Fruit fly (Drosophila melanogaster) whole organism, embryonic: Measurements from ENCODE around the gene NT1.

ENCODE experiments used
- B-H1 ChIP-seq: fragments of 200-800 bp; sonication (Bioruptor generic); IDR thresholded peaks from 3 replicates; pipeline ENCODE4 v1.3.6; 2022; ENCODE audit warnings: missing biosample characterization, missing genetic modification characterization
- Bteb2 ChIP-seq: fragments of 200-800 bp; sonication (Bioruptor generic); optimal IDR thresholded peaks from 2 replicates; lab custom pipeline; 2016; ENCODE audit warnings: missing biosample characterization, missing genetic modification characterization
- CG10267 ChIP-seq: fragments of 200-800 bp; sonication (Bioruptor generic); optimal IDR thresholded peaks from 2 replicates; lab custom pipeline; 2018; ENCODE audit warnings: missing biosample characterization, mild to moderate bottlenecking, missing genetic modification characterization, moderate library complexity
- CG11247 ChIP-seq: fragments of 200-800 bp; sonication (Bioruptor generic); IDR thresholded peaks from 2 replicates; pipeline ENCODE4 v1.3.6; 2022; ENCODE audit warnings: missing biosample characterization, missing genetic modification characterization
- CG11696 ChIP-seq: fragments of 200-800 bp; sonication (Bioruptor generic); IDR thresholded peaks from 2 replicates; pipeline ENCODE4 v1.3.6; 2022; ENCODE audit warnings: missing biosample characterization, missing genetic modification characterization
- CG12219 ChIP-seq: fragments of 200-800 bp; sonication (Bioruptor generic); optimal IDR thresholded peaks from 3 replicates; lab custom pipeline; 2018; ENCODE audit warnings: missing biosample characterization, mild to moderate bottlenecking, missing genetic modification characterization
- CG1233 ChIP-seq: fragments of 200-800 bp; sonication (Bioruptor generic); optimal IDR thresholded peaks from 4 replicates; lab custom pipeline; 2018; ENCODE audit warnings: missing biosample characterization, mild to moderate bottlenecking, missing genetic modification characterization
- CG12769 ChIP-seq: fragments of 200-800 bp; sonication (Bioruptor generic); optimal IDR thresholded peaks from 2 replicates; lab custom pipeline; 2019; ENCODE audit warnings: missing biosample characterization, mild to moderate bottlenecking, missing genetic modification characterization, moderate library complexity
- CG13424 ChIP-seq: fragments of 200-800 bp; sonication (Bioruptor generic); optimal IDR thresholded peaks from 2 replicates; lab custom pipeline; 2019; ENCODE audit warnings: missing biosample characterization, mild to moderate bottlenecking, missing genetic modification characterization, moderate library complexity
- CG14441 ChIP-seq: fragments of 200-800 bp; sonication (Bioruptor generic); IDR thresholded peaks from 2 replicates; pipeline ENCODE4 v1.3.6; 2022; ENCODE audit warnings: missing biosample characterization, missing genetic modification characterization
- CG14667 ChIP-seq: fragments of 200-800 bp; sonication (Bioruptor generic); IDR thresholded peaks from 2 replicates; pipeline ENCODE4 v1.3.6; 2022; ENCODE audit warnings: missing biosample characterization, missing genetic modification characterization
- CG14860 ChIP-seq: fragments of 200-800 bp; sonication (Bioruptor generic); IDR thresholded peaks from 3 replicates; pipeline ENCODE4 v1.3.6; 2022; ENCODE audit warnings: missing biosample characterization, missing genetic modification characterization; ENCODE audit not compliant: partially characterized antibody
- CG17829 ChIP-seq: fragments of 200-800 bp; optimal IDR thresholded peaks from 2 replicates; lab custom pipeline; 2019; ENCODE audit warnings: missing biosample characterization, mild to moderate bottlenecking, missing genetic modification characterization, moderate library complexity
- CG18599 ChIP-seq: fragments of 200-800 bp; sonication (Bioruptor generic); optimal IDR thresholded peaks from 3 replicates; lab custom pipeline; 2017; ENCODE audit warnings: missing biosample characterization, missing genetic modification characterization, mild to moderate bottlenecking, moderate library complexity, missing genetic modification reagents
- CG2712 ChIP-seq: fragments of 200-800 bp; optimal IDR thresholded peaks from 3 replicates; lab custom pipeline; 2019; ENCODE audit warnings: missing biosample characterization, mild to moderate bottlenecking, missing genetic modification characterization, moderate library complexity
- CG4360 ChIP-seq: fragments of 200-800 bp; sonication (Bioruptor generic); IDR thresholded peaks from 2 replicates; pipeline ENCODE4 v1.3.6; 2022; ENCODE audit warnings: missing biosample characterization, missing genetic modification characterization
- CG43689 ChIP-seq: fragments of 200-800 bp; sonication (Bioruptor generic); IDR thresholded peaks from 2 replicates; pipeline ENCODE4 v1.3.6; 2022; ENCODE audit warnings: missing biosample characterization, missing genetic modification characterization
- CG7987 ChIP-seq: fragments of 200-800 bp; sonication (Bioruptor generic); optimal IDR thresholded peaks from 2 replicates; lab custom pipeline; 2018; ENCODE audit warnings: missing biosample characterization, mild to moderate bottlenecking, missing genetic modification characterization, moderate library complexity
- CG9437 ChIP-seq: fragments of 200-800 bp; sonication (Bioruptor generic); optimal IDR thresholded peaks from 2 replicates; lab custom pipeline; 2018; ENCODE audit warnings: missing biosample characterization, mild to moderate bottlenecking, missing genetic modification characterization
- CrebB ChIP-seq: fragments of 200-800 bp; sonication (Bioruptor generic); optimal IDR thresholded peaks from 3 replicates; lab custom pipeline; 2018; ENCODE audit warnings: missing biosample characterization, mild to moderate bottlenecking, missing genetic modification characterization
- Dad ChIP-seq: fragments of 200-800 bp; sonication (Bioruptor generic); optimal IDR thresholded peaks from 3 replicates; lab custom pipeline; 2016; ENCODE audit warnings: missing biosample characterization, missing genetic modification characterization
- Dref ChIP-seq: fragments of 200-800 bp; sonication (Bioruptor generic); IDR thresholded peaks from 2 replicates; pipeline ENCODE4 v1.3.6; 2022; ENCODE audit warnings: missing biosample characterization, missing genetic modification characterization
- E2f2 ChIP-seq: fragments of 200-800 bp; sonication (Bioruptor generic); IDR thresholded peaks from 2 replicates; pipeline ENCODE4 v1.3.6; 2022; ENCODE audit warnings: missing biosample characterization, missing genetic modification characterization
- HHEX ChIP-seq: fragments of 200-800 bp; sonication (Bioruptor generic); optimal IDR thresholded peaks from 3 replicates; lab custom pipeline; 2017; ENCODE audit warnings: missing biosample characterization, mild to moderate bottlenecking, missing genetic modification characterization, missing genetic modification reagents
- HLH54F ChIP-seq: fragments of 200-800 bp; sonication (Bioruptor generic); optimal IDR thresholded peaks from 3 replicates; lab custom pipeline; 2016; ENCODE audit warnings: missing biosample characterization, missing genetic modification characterization
- Hmr ChIP-seq: fragments of 200-800 bp; sonication (Bioruptor generic); optimal IDR thresholded peaks from 3 replicates; lab custom pipeline; 2017; ENCODE audit warnings: mild to moderate bottlenecking, missing biosample characterization, missing genetic modification reagents, missing genetic modification characterization
- MESR4 ChIP-seq: fragments of 200-800 bp; sonication (Bioruptor generic); optimal IDR thresholded peaks from 2 replicates; lab custom pipeline; 2018; ENCODE audit warnings: missing biosample characterization, mild to moderate bottlenecking, missing genetic modification characterization, moderate library complexity
- Mrtf ChIP-seq: fragments of 200-800 bp; sonication (Bioruptor generic); IDR thresholded peaks from 3 replicates; pipeline ENCODE4 v1.3.6; 2022; ENCODE audit warnings: missing biosample characterization, missing genetic modification characterization
- NK7.1 ChIP-seq: fragments of 200-800 bp; sonication (Bioruptor generic); optimal IDR thresholded peaks from 3 replicates; lab custom pipeline; 2016; ENCODE audit warnings: missing biosample characterization, missing genetic modification characterization
- Six4 ChIP-seq: fragments of 200-800 bp; sonication (Bioruptor generic); optimal IDR thresholded peaks from 2 replicates; lab custom pipeline; 2016; ENCODE audit warnings: missing biosample characterization, missing genetic modification characterization
- Sox100B ChIP-seq: fragments of 200-800 bp; sonication (Bioruptor generic); optimal IDR thresholded peaks from 3 replicates; lab custom pipeline; 2018; ENCODE audit warnings: missing biosample characterization, mild to moderate bottlenecking, missing genetic modification characterization
- ap ChIP-seq: fragments of 200-800 bp; sonication (Bioruptor generic); IDR thresholded peaks from 2 replicates; pipeline ENCODE4 v1.3.6; 2022; ENCODE audit warnings: missing biosample characterization, missing genetic modification characterization
- ash1 ChIP-seq: fragments of 200-800 bp; sonication (Bioruptor generic); optimal IDR thresholded peaks from 2 replicates; lab custom pipeline; 2018; ENCODE audit warnings: missing biosample characterization, mild to moderate bottlenecking, missing genetic modification characterization
- cas ChIP-seq: fragments of 200-800 bp; sonication (Bioruptor generic); IDR thresholded peaks from 2 replicates; pipeline ENCODE4 v1.3.6; 2022; ENCODE audit warnings: missing biosample characterization, missing genetic modification characterization
- cg ChIP-seq: fragments of 200-800 bp; sonication (Bioruptor generic); optimal IDR thresholded peaks from 3 replicates; lab custom pipeline; 2019; ENCODE audit warnings: missing biosample characterization, mild to moderate bottlenecking, missing genetic modification characterization, moderate library complexity
- corto ChIP-seq: fragments of 200-800 bp; sonication (Bioruptor generic); optimal IDR thresholded peaks from 2 replicates; lab custom pipeline; 2016; ENCODE audit warnings: missing biosample characterization, mild to moderate bottlenecking, missing genetic modification characterization, moderate library complexity
- cwo ChIP-seq: fragments of 200-800 bp; sonication (Bioruptor generic); optimal IDR thresholded peaks from 3 replicates; lab custom pipeline; 2017; ENCODE audit warnings: missing biosample characterization, missing genetic modification characterization, mild to moderate bottlenecking, moderate library complexity, missing genetic modification reagents
- fd102C ChIP-seq: fragments of 200-800 bp; sonication (Bioruptor generic); optimal IDR thresholded peaks from 2 replicates; lab custom pipeline; 2018; ENCODE audit warnings: missing biosample characterization, mild to moderate bottlenecking, missing genetic modification characterization, moderate library complexity
- fd3F ChIP-seq: fragments of 200-800 bp; sonication (Bioruptor generic); optimal IDR thresholded peaks from 2 replicates; lab custom pipeline; 2018; ENCODE audit warnings: missing biosample characterization, mild to moderate bottlenecking, missing genetic modification characterization, moderate library complexity
- jing ChIP-seq: fragments of 200-800 bp; sonication (Bioruptor generic); optimal IDR thresholded peaks from 2 replicates; lab custom pipeline; 2018; ENCODE audit warnings: missing biosample characterization, mild to moderate bottlenecking, missing genetic modification characterization
- mld ChIP-seq: fragments of 200-800 bp; sonication (Bioruptor generic); IDR thresholded peaks from 3 replicates; pipeline ENCODE4 v1.3.6; 2022; ENCODE audit warnings: missing biosample characterization, missing genetic modification characterization; ENCODE audit not compliant: partially characterized antibody
- odd ChIP-seq: fragments of 200-800 bp; sonication (Bioruptor generic); optimal IDR thresholded peaks from 2 replicates; lab custom pipeline; 2017; ENCODE audit warnings: missing biosample characterization, mild to moderate bottlenecking, missing genetic modification characterization
- pfk ChIP-seq: fragments of 200-800 bp; sonication (Bioruptor generic); optimal IDR thresholded peaks from 2 replicates; lab custom pipeline; 2018; ENCODE audit warnings: missing biosample characterization, mild to moderate bottlenecking, missing genetic modification characterization, moderate library complexity
- pita ChIP-seq: fragments of 200-800 bp; sonication (Bioruptor generic); optimal IDR thresholded peaks from 2 replicates; lab custom pipeline; 2017; ENCODE audit warnings: missing biosample characterization, mild to moderate bottlenecking, missing genetic modification characterization
- pnt ChIP-seq: fragments of 200-800 bp; sonication (Bioruptor generic); optimal IDR thresholded peaks from 3 replicates; lab custom pipeline; 2016; ENCODE audit warnings: missing biosample characterization, missing genetic modification characterization
- psq ChIP-seq: fragments of 200-800 bp; sonication (Bioruptor generic); optimal IDR thresholded peaks from 2 replicates; lab custom pipeline; 2017; ENCODE audit warnings: missing biosample characterization, missing genetic modification characterization
- ranshi ChIP-seq: fragments of 200-800 bp; sonication (Bioruptor generic); IDR thresholded peaks from 2 replicates; pipeline ENCODE4 v1.3.6; 2022; ENCODE audit warnings: missing biosample characterization, missing genetic modification characterization
- so ChIP-seq: fragments of 200-800 bp; sonication (Bioruptor generic); IDR thresholded peaks from 3 replicates; pipeline ENCODE4 v1.3.6; 2022; ENCODE audit warnings: missing biosample characterization, missing genetic modification characterization
- ssp ChIP-seq: fragments of 200-800 bp; sonication (Bioruptor generic); IDR thresholded peaks from 2 replicates; pipeline ENCODE4 v1.3.6; 2022; ENCODE audit warnings: missing biosample characterization, missing genetic modification characterization

Gene NT1

DNA sequence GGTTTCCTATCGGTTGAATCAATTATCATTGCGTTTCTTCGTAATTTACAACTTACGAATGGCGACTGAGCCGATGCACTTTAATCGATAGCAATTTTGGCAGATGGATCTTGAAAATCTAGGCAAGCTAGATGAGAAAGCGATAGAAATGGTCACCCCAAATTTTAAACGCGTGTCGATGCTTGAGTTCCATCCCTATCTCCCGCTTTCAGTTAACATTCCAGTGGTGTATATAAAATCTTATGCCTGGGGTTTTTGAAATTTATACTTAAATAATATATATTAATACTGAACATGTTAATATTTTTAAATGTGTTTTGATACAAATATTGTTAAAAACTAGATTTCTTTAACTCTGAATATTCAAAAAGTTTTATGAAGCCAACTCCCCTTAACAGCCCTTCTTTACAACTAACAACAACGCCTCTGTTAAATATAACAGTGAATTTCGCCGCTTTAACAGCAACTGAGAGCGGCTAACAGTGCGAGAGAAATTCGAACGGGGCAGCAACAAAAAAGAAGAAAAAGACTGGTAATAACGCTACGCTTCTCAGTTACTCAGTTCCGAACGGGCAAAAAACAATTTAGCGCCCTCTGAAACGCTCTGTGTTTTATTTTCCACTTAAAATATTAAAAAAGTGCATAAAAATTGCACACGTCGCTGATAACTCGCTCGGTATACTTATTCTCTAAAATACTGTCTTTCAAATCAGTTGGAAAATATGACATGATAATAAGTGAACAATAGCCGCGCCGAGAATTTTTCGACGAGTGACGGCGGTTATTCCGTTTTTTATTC is 33.5 kb upstream of the NT1 start, which contains the start of gene CG11357 (continued):
- TF ChIP-seq Mrtf (GFP tag; lab: Robert Waterston, UW) (peak; percentile 98), CG12219 (GFP tag; lab: Kevin White, UChicago) (peak; percentile 96), cas (GFP tag; lab: Robert Waterston, UW) (peak; percentile 98), CG4360 (GFP tag; lab: Robert Waterston, UW) (peak; percentile 86), CG9437 (GFP tag; lab: Kevin White, UChicago) (peak; percentile 93), odd (GFP tag; lab: Kevin White, UChicago) (peak; percentile 98), NK7.1 (GFP tag; lab: Kevin White, UChicago) (peak; percentile 66), Sox100B (peak; percentile 98), CG1233 (GFP tag; lab: Kevin White, UChicago) (peak; percentile 98), HLH54F (GFP tag; lab: Kevin White, UChicago) (peak; percentile 77), corto (GFP tag; lab: Kevin White, UChicago) (peak; percentile 89), cg (GFP tag; lab: Kevin White, UChicago) (no peak), MESR4 (GFP tag; lab: Kevin White, UChicago) (peak; percentile 69), pita (GFP tag; lab: Kevin White, UChicago) (no peak), HHEX (GFP tag; lab: Kevin White, UChicago) (peak; percentile 98), pnt (GFP tag; lab: Kevin White, UChicago) (peak; percentile 82), ssp (GFP tag; lab: Robert Waterston, UW) (peak; percentile 94), Dref (GFP tag; lab: Robert Waterston, UW) (peak; percentile 69), mld (GFP tag; lab: Robert Waterston, UW) (peak; percentile 74; the same call in 2 of the 3 replicates), fd102C (GFP tag; lab: Kevin White, UChicago) (peak; percentile 75), fd3F (GFP tag; lab: Kevin White, UChicago) (peak; percentile 99), Six4 (GFP tag; lab: Kevin White, UChicago) (peak; percentile 93), CG11696 (GFP tag; lab: Robert Waterston, UW) (peak; percentile 96), CG17829 (peak; percentile 99), CG43689 (GFP tag; lab: Robert Waterston, UW) (peak; percentile 97), ranshi (peak; percentile 99), Dad (GFP tag; lab: Kevin White, UChicago) (peak; percentile 86), cwo (GFP tag; lab: Kevin White, UChicago) (peak; percentile 96), CG11247 (peak; percentile 98), so (peak; percentile 98), CG14667 (GFP tag; lab: Robert Waterston, UW) (peak; percentile 98), B-H1 (peak; percentile 98), pfk (GFP tag; lab: Kevin White, UChicago) (peak; percentile 70), CG7987 (peak; percentile 96), CG2712 (tag; lab: Kevin White, UChicago) (peak; percentile 99), CG14441 (GFP tag; lab: Robert Waterston, UW) (peak; percentile 99), CG14860 (GFP tag; lab: Robert Waterston, UW) (peak; percentile 69), CG10267 (peak; percentile 96), CG12769 (tag; lab: Kevin White, UChicago) (peak; percentile 71), CrebB (tag; lab: Kevin White, UChicago) (peak; percentile 98), CG18599 (GFP tag; lab: Kevin White, UChicago) (peak; percentile 99), psq (GFP tag; lab: Kevin White, UChicago) (peak; percentile 91), ash1 (GFP tag; lab: Kevin White, UChicago) (peak; percentile 78), ap (GFP tag; lab: Robert Waterston, UW) (peak; percentile 98), Hmr (peak; percentile 99), E2f2 (peak; percentile 90), jing (GFP tag; lab: Kevin White, UChicago) (peak; percentile 90), Bteb2 (peak; percentile 91), CG13424 (peak; percentile 100)
